Fruit fly (Drosophila melanogaster) S2 (cell line): Measurements from ENCODE around the gene Erk7.

Experiments used
- CG8478 ChIP-seq: fragments of >200 bp; optimal IDR thresholded peaks from 2 replicates; lab custom pipeline; 2018
- CTCF ChIP-seq, 2 experiments: fragments of >200 bp; optimal IDR thresholded peaks; 2 replicates each; lab custom pipeline; 2018

The Erk7 gene

DNA sequence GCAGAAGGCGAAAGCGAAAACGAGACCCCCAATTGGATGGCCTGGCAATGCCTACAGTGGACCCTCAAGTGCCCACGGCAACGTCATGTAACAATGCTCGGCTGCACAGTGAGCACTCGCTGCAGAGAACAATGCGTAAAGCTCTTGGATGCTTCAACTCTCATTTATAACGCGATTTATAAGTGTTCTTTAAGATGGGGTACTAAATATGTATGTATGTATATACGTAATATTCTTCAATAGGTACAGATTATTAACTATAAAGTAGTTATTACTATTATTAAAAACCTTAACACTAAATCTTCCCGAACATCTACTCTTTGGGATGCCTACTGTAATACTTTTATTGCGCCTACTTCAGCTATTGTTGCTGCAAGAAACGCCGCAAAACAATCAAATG, 1.4 kb downstream of the Erk7 start:
- TF ChIP-seq CG8478 (lab: Kevin White, UChicago) = no peak
- no peak for TF ChIP-seq CTCF (optimal IDR thresholded peaks at IDR 0.05; lab: Kevin White, UChicago)

dm6 chrX:9255964-9256520, 11.5 kb downstream of the Erk7 start, which contains the start of gene ric8a:
ric8a (plus strand) TSS chrX:9256168.
- TF ChIP-seq CG8478 (lab: Kevin White, UChicago) = no peak
- TF ChIP-seq CTCF (optimal IDR thresholded peaks at IDR 0.05; lab: Kevin White, UChicago) = no peak

DNA sequence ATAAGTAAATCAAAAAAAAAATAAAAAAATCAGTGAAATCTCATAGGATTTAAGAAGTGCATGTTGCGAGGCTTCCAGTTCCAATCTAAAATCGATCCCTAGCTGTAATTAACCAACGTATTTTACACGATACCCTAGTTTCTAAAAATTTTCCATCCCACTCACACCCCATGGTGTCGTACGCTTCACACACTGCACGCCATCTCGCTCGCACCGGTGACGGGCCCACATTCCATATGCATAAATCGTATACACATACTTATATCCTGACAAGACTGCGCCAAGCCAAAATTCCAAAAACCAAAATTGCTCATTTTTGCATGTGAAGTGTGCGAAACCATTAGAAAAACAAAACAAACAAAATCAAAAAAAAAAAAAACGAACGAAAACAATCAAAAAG, 12.5 kb downstream of the Erk7 start:
- TF ChIP-seq CG8478 (lab: Kevin White, UChicago) (no peak), CTCF (optimal IDR thresholded peaks at IDR 0.05; lab: Kevin White, UChicago) (no peak)

- TF ChIP-seq CTCF (optimal IDR thresholded peaks at IDR 0.05; lab: Kevin White, UChicago) (no peak), CG8478 (lab: Kevin White, UChicago) (no peak)
Observed at dm6 chrX:9252051-9252708, 15.3 kb downstream of the Erk7 start.

- TF ChIP-seq CTCF (optimal IDR thresholded peaks at IDR 0.05; lab: Kevin White, UChicago) (no peak), CG8478 (lab: Kevin White, UChicago) (no peak)
Observed at dm6 chrX:9251212-9251877, 16.2 kb downstream of the Erk7 start.

DNA sequence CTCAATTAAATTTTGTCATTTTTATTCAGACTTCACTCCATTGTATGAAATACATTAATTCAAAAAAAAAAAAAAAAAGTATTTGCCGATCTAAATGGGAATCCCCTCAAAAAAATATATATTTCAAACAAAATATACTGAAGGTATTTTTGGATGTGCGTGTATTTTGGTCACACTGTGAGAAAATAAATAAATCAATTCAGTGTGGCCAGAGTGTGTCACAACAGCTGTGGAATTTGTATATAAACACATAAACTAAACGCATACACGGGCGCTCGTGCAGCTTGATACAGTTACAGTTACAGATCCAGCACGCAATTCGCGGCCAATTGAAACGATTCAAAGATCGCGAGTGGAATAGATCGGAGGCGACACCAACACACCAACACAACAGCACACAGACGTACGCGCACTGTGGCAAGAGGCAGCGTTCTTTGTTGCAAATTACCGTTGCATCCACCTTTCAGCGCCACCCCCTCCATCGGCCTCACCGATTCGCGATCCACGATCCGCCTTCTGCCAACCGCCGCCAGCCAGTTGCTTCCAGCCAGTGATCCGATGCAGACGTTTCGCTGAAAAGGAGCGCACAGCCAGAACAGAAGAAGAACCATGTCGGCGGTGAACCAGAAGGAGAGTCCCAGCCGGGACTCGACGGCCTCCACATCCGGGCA, 17.2 kb downstream of the Erk7 start, which contains the start of gene CG17754:
TSS of gene CG17754 (plus strand) at position 260 of the 671 bp plus-strand sequence.
- TF ChIP-seq CTCF (optimal IDR thresholded peaks at IDR 0.05; lab: Kevin White, UChicago) = no peak
- TF ChIP-seq CG8478 (lab: Kevin White, UChicago) = no peak

dm6 chrX:9248040-9248439, 19.5 kb downstream of the Erk7 start:
- TF ChIP-seq CG8478 (lab: Kevin White, UChicago) (no peak), CTCF (optimal IDR thresholded peaks at IDR 0.05; lab: Kevin White, UChicago) (no peak)

- TF ChIP-seq CG8478 (lab: Kevin White, UChicago) (no peak), CTCF (optimal IDR thresholded peaks at IDR 0.05; lab: Kevin White, UChicago) (no peak)
Observed at dm6 chrX:9247171-9247783, 20.2 kb downstream of the Erk7 start, which contains the start of the genes amx and Dsor1. amx (minus strand) TSS chrX:9247336. Dsor1 (plus strand) TSS chrX:9247342.

DNA sequence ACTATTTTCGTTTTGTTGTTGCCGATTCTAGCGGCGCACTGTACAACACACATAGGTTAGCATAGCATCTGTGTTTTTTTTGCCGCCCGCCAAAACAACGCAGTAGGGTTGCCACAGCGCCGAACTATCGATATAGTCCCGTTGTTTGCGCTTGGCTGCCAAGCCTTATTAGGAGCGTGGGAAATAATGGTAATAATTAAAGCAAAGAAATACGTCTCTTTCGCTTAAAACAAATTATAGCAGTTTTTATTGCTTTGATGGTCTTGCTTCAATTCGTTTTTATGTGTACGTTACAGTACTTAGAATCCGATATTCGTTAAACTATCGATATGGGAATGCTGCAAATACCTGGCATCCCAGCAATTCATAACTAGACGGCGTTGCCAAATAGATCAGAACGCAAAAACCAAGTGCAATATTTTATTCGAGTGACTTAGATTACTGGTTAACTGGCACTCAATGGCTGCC, 24.0 kb downstream of the Erk7 start, which contains the start of the genes mxc and Larp7:
TSS of gene mxc (minus strand) at position 51 of the 468 bp plus-strand sequence.
TSS of gene Larp7 (plus strand) at position 401 of the 468 bp plus-strand sequence.
- TF ChIP-seq CG8478 (lab: Kevin White, UChicago) (no peak), CTCF (optimal IDR thresholded peaks at IDR 0.05; lab: Kevin White, UChicago) (peak in 1 of 2 experiments; percentile 21)

dm6 chrX:9236485-9236884, 31.0 kb downstream of the Erk7 start, which contains the start of gene Ir8a:
Ir8a (minus strand) TSS chrX:9236585.
- TF ChIP-seq CG8478 (lab: Kevin White, UChicago) (no peak), CTCF (optimal IDR thresholded peaks at IDR 0.05; lab: Kevin White, UChicago) (no peak)

- TF ChIP-seq CTCF (optimal IDR thresholded peaks at IDR 0.05; lab: Kevin White, UChicago) (no peak), CG8478 (lab: Kevin White, UChicago) (no peak)
Observed at dm6 chrX:9232199-9232598, 35.3 kb downstream of the Erk7 start, which contains the start of gene CG12121. CG12121 (minus strand) TSS chrX:9232378.

- TF ChIP-seq CTCF (optimal IDR thresholded peaks at IDR 0.05; lab: Kevin White, UChicago) (no peak), CG8478 (lab: Kevin White, UChicago) (no peak)
Observed at dm6 chrX:9226837-9227236, 40.7 kb downstream of the Erk7 start, which contains the start of gene Gr8a. Gr8a (plus strand) TSS chrX:9227137.

DNA sequence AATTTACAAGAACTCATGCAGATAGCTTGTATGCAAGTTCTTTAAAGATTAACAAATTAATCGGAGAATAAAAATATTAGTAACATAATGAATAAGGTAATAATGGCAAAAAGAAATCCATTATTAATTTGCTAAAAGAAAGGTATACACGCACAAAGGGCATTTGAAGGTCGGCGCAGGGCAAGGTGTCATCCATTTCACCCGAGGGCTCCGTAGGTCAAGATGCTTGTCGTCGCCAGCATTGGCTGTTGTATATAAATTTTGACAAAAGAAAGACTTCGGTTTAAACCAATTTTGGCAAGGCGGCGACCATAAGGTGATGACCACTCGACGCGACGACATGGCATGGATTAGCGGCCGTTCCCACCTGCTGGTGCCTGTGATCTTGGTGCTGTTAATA, 42.4 kb downstream of the Erk7 start, which contains the start of gene CG15370:
TSS of gene CG15370 (plus strand) at position 301 of the 400 bp plus-strand sequence.
- TF ChIP-seq CTCF (optimal IDR thresholded peaks at IDR 0.05; lab: Kevin White, UChicago) = no peak

DNA sequence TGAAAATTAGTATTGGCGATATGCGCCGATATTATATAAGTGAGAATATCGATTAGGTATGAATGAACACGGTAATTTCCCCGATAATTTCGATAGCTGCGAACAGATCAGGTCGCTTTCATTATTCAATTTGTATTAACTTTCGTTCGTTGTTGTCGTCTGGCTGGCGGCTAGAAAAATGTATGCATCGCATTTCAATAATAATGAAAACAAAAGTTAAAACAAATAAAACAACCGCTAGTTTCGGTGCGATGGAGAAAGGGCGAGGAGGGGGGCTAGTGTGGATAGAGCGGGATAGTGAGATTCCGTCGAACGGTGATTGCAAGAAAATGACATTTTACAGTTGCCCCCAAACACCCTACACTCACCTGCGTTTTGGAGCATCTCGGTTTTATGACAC, 43.1 kb downstream of the Erk7 start:
- TF ChIP-seq CTCF (optimal IDR thresholded peaks at IDR 0.05; lab: Kevin White, UChicago) (no peak), CG8478 (lab: Kevin White, UChicago) (no peak)
